Worm (Caenorhabditis elegans) whole organism, L3 larva: ENCODE results near the gene cank-26.

Experiments
- R02D3.7 ChIP-seq: fragments of 150-350 bp; optimal IDR thresholded peaks from 2 replicates; lab custom pipeline; 2014; ENCODE audit warnings: missing biosample characterization, missing genetic modification characterization
- ZK546.5 ChIP-seq: sonication (generic microtip); optimal IDR thresholded peaks from 2 replicates; lab custom pipeline; 2017; ENCODE audit warnings: missing biosample characterization, missing genetic modification characterization
- aly-2 ChIP-seq: fragments of 150-350 bp; optimal IDR thresholded peaks from 2 replicates; lab custom pipeline; 2014; ENCODE audit warnings: missing biosample characterization, missing genetic modification characterization
- ama-1 ChIP-seq: fragments of 150-350 bp; optimal IDR thresholded peaks from 2 replicates; lab custom pipeline; 2018
- ceh-16 ChIP-seq: sonication (generic microtip); optimal IDR thresholded peaks from 2 replicates; lab custom pipeline; 2017; ENCODE audit warnings: missing biosample characterization, missing genetic modification characterization
- ceh-28 ChIP-seq: fragments of 150-350 bp; optimal IDR thresholded peaks from 2 replicates; lab custom pipeline; 2014; ENCODE audit warnings: missing biosample characterization, missing genetic modification reagents, missing genetic modification characterization
- ceh-82 ChIP-seq: fragments of 150-350 bp; optimal IDR thresholded peaks from 2 replicates; lab custom pipeline; 2014; ENCODE audit warnings: missing biosample characterization, missing genetic modification characterization
- daf-12 ChIP-seq: fragments of 150-350 bp; optimal IDR thresholded peaks from 2 replicates; lab custom pipeline; 2014; ENCODE audit warnings: missing biosample characterization, missing genetic modification reagents, missing genetic modification characterization
- egl-27 ChIP-seq: sonication (generic microtip); optimal IDR thresholded peaks from 4 replicates; lab custom pipeline; 2017; ENCODE audit warnings: missing biosample characterization, missing genetic modification reagents, missing genetic modification characterization
- elt-1 ChIP-seq: fragments of 150-350 bp; optimal IDR thresholded peaks from 2 replicates; lab custom pipeline; 2014; ENCODE audit warnings: missing biosample characterization, missing genetic modification characterization
- elt-2 ChIP-seq: sonication (generic microtip); optimal IDR thresholded peaks from 2 replicates; lab custom pipeline; 2016; ENCODE audit warnings: missing genetic modification reagents, mild to moderate bottlenecking, missing genetic modification characterization, missing compliant biosample characterization
- eor-1 ChIP-seq, 2 experiments: fragments of 150-350 bp; optimal IDR thresholded peaks; 2 replicates each; lab custom pipeline; 2014 to 2018; ENCODE audit warnings: missing biosample characterization in 2 of 2, missing genetic modification characterization in 2 of 2
- fkh-2 ChIP-seq: fragments of 150-350 bp; optimal IDR thresholded peaks from 2 replicates; lab custom pipeline; 2014; ENCODE audit warnings: missing biosample characterization, missing genetic modification reagents, missing genetic modification characterization
- hmg-11 ChIP-seq: sonication (generic microtip); optimal IDR thresholded peaks from 2 replicates; lab custom pipeline; 2016; ENCODE audit warnings: missing genetic modification characterization, missing compliant biosample characterization
- lin-15B ChIP-seq: fragments of 150-350 bp; optimal IDR thresholded peaks from 2 replicates; lab custom pipeline; 2014; ENCODE audit warnings: missing biosample characterization, missing genetic modification characterization
- lsy-12 ChIP-seq: sonication (generic microtip); optimal IDR thresholded peaks from 2 replicates; lab custom pipeline; 2016; ENCODE audit warnings: mild to moderate bottlenecking, missing genetic modification characterization, missing compliant biosample characterization
- mdl-1 ChIP-seq: fragments of 150-350 bp; optimal IDR thresholded peaks from 2 replicates; lab custom pipeline; 2014; ENCODE audit warnings: missing biosample characterization, missing genetic modification characterization
- mml-1 ChIP-seq: fragments of 150-350 bp; sonication (generic microtip); optimal IDR thresholded peaks from 3 replicates; lab custom pipeline; 2014; ENCODE audit warnings: missing biosample characterization, missing genetic modification characterization
- nfya-1 ChIP-seq: sonication (generic microtip); optimal IDR thresholded peaks from 2 replicates; lab custom pipeline; 2017; ENCODE audit warnings: missing genetic modification characterization, mild to moderate bottlenecking, missing compliant biosample characterization, antibody characterized with exemption, moderate library complexity; ENCODE audit not compliant: insufficient read depth
- nhr-11 ChIP-seq: fragments of 150-350 bp; optimal IDR thresholded peaks from 2 replicates; lab custom pipeline; 2014; ENCODE audit warnings: missing biosample characterization, missing genetic modification characterization
- nhr-12 ChIP-seq: fragments of 150-350 bp; optimal IDR thresholded peaks from 2 replicates; lab custom pipeline; 2014; ENCODE audit warnings: missing biosample characterization, missing genetic modification characterization
- nhr-23 ChIP-seq: fragments of 150-350 bp; optimal IDR thresholded peaks from 2 replicates; lab custom pipeline; 2014; ENCODE audit warnings: missing biosample characterization, missing genetic modification reagents, missing genetic modification characterization
- nhr-237 ChIP-seq: fragments of 150-350 bp; optimal IDR thresholded peaks from 2 replicates; lab custom pipeline; 2014; ENCODE audit warnings: missing biosample characterization, missing genetic modification characterization
- nhr-25 ChIP-seq: sonication (generic microtip); optimal IDR thresholded peaks from 2 replicates; lab custom pipeline; 2017; ENCODE audit warnings: missing biosample characterization, missing genetic modification characterization
- nhr-43 ChIP-seq: sonication (generic microtip); optimal IDR thresholded peaks from 2 replicates; lab custom pipeline; 2016; ENCODE audit warnings: mild to moderate bottlenecking, missing genetic modification characterization, missing compliant biosample characterization; ENCODE audit not compliant: poor library complexity, severe bottlenecking
- nhr-67 ChIP-seq: fragments of 150-350 bp; optimal IDR thresholded peaks from 2 replicates; lab custom pipeline; 2014; ENCODE audit warnings: missing biosample characterization, missing genetic modification characterization
- nhr-76 ChIP-seq: fragments of 150-350 bp; sonication (generic microtip); optimal IDR thresholded peaks from 5 replicates; lab custom pipeline; 2014; ENCODE audit warnings: missing biosample characterization, missing genetic modification characterization
- nhr-77 ChIP-seq: fragments of 150-350 bp; optimal IDR thresholded peaks from 2 replicates; lab custom pipeline; 2014; ENCODE audit warnings: missing biosample characterization, missing genetic modification characterization
- pqm-1 ChIP-seq: fragments of 150-350 bp; optimal IDR thresholded peaks from 2 replicates; lab custom pipeline; 2017; ENCODE audit warnings: missing biosample characterization, missing genetic modification characterization, inconsistent platforms
- sea-2 ChIP-seq: fragments of 150-350 bp; sonication (generic microtip); optimal IDR thresholded peaks from 4 replicates; lab custom pipeline; 2014; ENCODE audit warnings: missing biosample characterization, missing genetic modification reagents, missing genetic modification characterization
- skn-1 ChIP-seq: fragments of 150-350 bp; optimal IDR thresholded peaks from 2 replicates; lab custom pipeline; 2014; ENCODE audit warnings: missing biosample characterization, missing genetic modification characterization
- zag-1 ChIP-seq: fragments of 150-350 bp; optimal IDR thresholded peaks from 2 replicates; lab custom pipeline; 2014; ENCODE audit warnings: missing biosample characterization, missing genetic modification characterization

Gene cank-26

ce11 chrII:3989627-3990367, 14.9 kb upstream of the cank-26 start, which contains the start of gene Y14H12A.2:
Y14H12A.2 (minus strand) TSS chrII:3989677.
- TF ChIP-seq elt-2 (tag; lab: Kevin White, UChicago) (peak; percentile 90), ceh-82 (no peak), pqm-1 (tag; lab: Kevin White, UChicago) (peak; percentile 57)

ce11 chrII:3986906-3987305, 12.0 kb upstream of the cank-26 start, which contains the start of gene K10G6.5:
K10G6.5 (plus strand) TSS chrII:3987250.
- TF ChIP-seq elt-2 (tag; lab: Kevin White, UChicago) (peak; percentile 68), daf-12 (tag; lab: Kevin White, UChicago) (no peak)

ce11 chrII:3984242-3984641, 9.4 kb upstream of the cank-26 start:
- TF ChIP-seq nhr-237 (tag; lab: Kevin White, UChicago), result no peak
- no peak for TF ChIP-seq hmg-11 (tag; lab: Kevin White, UChicago)
- no peak for TF ChIP-seq elt-2 (tag; lab: Kevin White, UChicago)
- no peak for TF ChIP-seq sea-2 (GFP tag; lab: Kevin White, UChicago)
- TF ChIP-seq ceh-16 (tag; lab: Kevin White, UChicago), result no peak
- TF ChIP-seq nhr-67 (tag; lab: Kevin White, UChicago), result no peak
- TF ChIP-seq, all 47 proteins: peak for 0

- TF ChIP-seq nhr-77 (tag; lab: Kevin White, UChicago), result no peak
- peak; percentile 76 for TF ChIP-seq nfya-1
These were observed 7.4 kb upstream of the cank-26 start, which contains the start of gene lin-31 for ce11 chrII:3982313-3982712. lin-31 (plus strand) TSS chrII:3982549.

ce11 chrII:3980373-3980772, 5.5 kb upstream of the cank-26 start:
- TF ChIP-seq R02D3.7 (tag; lab: Kevin White, UChicago), result no peak
- TF ChIP-seq daf-12 (tag; lab: Kevin White, UChicago), result no peak
- TF ChIP-seq elt-1, result no peak
- no peak for TF ChIP-seq skn-1 (tag; lab: Kevin White, UChicago)
- TF ChIP-seq nhr-76 (tag; lab: Kevin White, UChicago), result no peak
- TF ChIP-seq lin-15B (tag; lab: Kevin White, UChicago), result no peak
- no peak for TF ChIP-seq nfya-1
- TF ChIP-seq mdl-1, result no peak
- no peak for TF ChIP-seq nhr-11 (tag; lab: Kevin White, UChicago)
- no peak for TF ChIP-seq ama-1 (lab: Kevin White, UChicago)
- TF ChIP-seq fkh-2 (tag; lab: Kevin White, UChicago), result no peak
- TF ChIP-seq hmg-11 (tag; lab: Kevin White, UChicago), result no peak
- TF ChIP-seq zag-1 (tag; lab: Kevin White, UChicago), result no peak
- TF ChIP-seq egl-27 (tag; lab: Kevin White, UChicago), result no peak
- TF ChIP-seq ZK546.5 (tag; lab: Kevin White, UChicago), result no peak
- no peak for TF ChIP-seq nhr-25 (tag; lab: Kevin White, UChicago)
- TF ChIP-seq pqm-1 (tag; lab: Kevin White, UChicago), result no peak

- no peak for TF ChIP-seq mml-1 (tag; lab: Kevin White, UChicago)
- TF ChIP-seq elt-2 (tag; lab: Kevin White, UChicago), result no peak
- TF ChIP-seq sea-2 (GFP tag; lab: Kevin White, UChicago), result no peak
- TF ChIP-seq lsy-12 (tag; lab: Kevin White, UChicago), result no peak
- no peak for TF ChIP-seq ceh-28 (tag; lab: Kevin White, UChicago)
- no peak for TF ChIP-seq nhr-43
- TF ChIP-seq zag-1 (tag; lab: Kevin White, UChicago), result no peak
- TF ChIP-seq nhr-23 (tag; lab: Kevin White, UChicago), result no peak
- TF ChIP-seq eor-1 (tag; optimal IDR thresholded peaks at IDR 0.05; lab: Kevin White, UChicago), result no peak
- no peak for TF ChIP-seq nhr-12 (tag; lab: Kevin White, UChicago)
- TF ChIP-seq egl-27 (tag; lab: Kevin White, UChicago), result no peak
- TF ChIP-seq nhr-237 (tag; lab: Kevin White, UChicago), result no peak
- TF ChIP-seq aly-2 (tag; lab: Kevin White, UChicago), result no peak
- TF ChIP-seq fkh-2 (tag; lab: Kevin White, UChicago), result no peak
- TF ChIP-seq, all 47 proteins: peak for 0
These were observed 3.3 kb upstream of the cank-26 start for ce11 chrII:3978198-3978597.
